Worm (Caenorhabditis elegans): Measurements from ENCODE around the gene C05C8.8.
"Not testable (repeated sequence)": the region's sequence is repeated elsewhere in the genome, so short reads cannot be mapped to it uniquely, and the experiment has no call there.

ce11 chrV:7304506-7304905 is 49.5 kb upstream of the C05C8.8 start, which contains the start of gene F07G11.2:
- not testable (repeated sequence) for TF ChIP-seq him-1, dao-5 (tag; optimal IDR thresholded peaks at IDR 0.05)
